Fruit fly (Drosophila melanogaster) whole organism, larva: ENCODE measurements around the gene CG34148.

Experiments
- noc ChIP-seq: fragments of 200-800 bp; sonication (Bioruptor generic); optimal IDR thresholded peaks from 3 replicates; lab custom pipeline; 2019; ENCODE audit warnings: missing biosample characterization, mild to moderate bottlenecking, missing genetic modification characterization, moderate library complexity

CG34148 gene

DNA sequence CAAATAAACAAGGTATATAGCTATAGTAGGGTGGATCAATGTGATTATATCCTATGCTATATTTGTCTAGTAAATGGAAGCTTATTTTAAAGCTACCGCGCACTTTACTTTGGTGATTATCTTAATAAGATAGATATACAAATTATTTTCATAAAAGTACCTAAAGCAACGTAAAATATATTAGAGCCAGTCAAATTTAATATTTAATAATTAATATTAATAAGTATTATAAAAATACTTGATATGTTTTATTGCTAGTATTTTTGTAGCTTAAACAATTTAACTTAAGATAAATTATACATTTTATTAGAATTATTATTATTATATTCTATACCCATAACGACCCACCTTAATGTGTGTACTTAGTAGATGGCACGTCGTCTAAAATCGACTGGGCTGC, 38.9 kb downstream of the CG34148 start:
- no peak for TF ChIP-seq noc (tag; lab: Kevin White, UChicago)

dm6 chr3R:21838505-21838956, 40.0 kb downstream of the CG34148 start:
- TF ChIP-seq noc (tag; lab: Kevin White, UChicago) = no peak

DNA sequence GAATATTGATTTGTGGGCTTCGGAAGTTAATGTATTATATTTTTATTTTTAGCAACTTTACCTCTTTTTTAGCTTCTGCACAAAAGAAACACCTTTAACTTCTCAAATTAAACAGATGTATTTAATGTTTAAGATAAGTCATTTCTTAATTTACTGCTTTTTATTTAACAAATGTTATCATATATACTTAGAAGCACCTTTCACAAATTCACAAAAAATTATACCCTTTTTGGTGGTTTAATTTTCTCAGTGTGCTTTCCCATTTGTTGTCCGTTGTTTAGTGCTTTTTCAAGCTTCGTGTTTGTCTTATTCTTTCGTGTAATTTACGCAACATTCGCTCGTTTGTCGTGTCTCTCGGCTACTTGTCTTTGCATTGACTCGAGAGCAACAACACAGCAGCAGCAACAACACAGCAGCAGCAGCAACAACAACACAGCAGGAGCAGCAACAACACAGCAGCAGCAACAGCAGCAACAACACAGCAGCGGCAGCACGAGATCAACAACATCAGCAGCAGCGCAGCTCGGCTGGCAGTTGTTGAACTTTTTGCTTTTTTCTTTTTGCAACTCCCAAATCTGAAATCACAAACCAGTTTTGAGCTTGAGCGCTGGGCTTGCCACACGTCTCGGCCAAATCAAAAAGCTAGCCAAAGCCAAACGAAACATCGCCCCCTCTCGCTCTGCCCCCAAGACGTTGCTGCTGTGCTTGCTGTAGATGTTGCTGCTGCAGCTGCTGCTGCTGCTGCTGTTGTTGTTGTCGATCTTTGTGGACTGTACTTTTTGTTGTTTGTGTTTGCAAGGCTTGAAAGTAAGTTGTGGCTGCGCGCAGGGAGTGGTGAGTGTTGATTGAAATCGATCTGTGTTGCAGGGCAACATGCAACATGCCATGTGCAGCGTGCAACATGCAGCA, 41.2 kb downstream of the CG34148 start:
- no peak for TF ChIP-seq noc (tag; lab: Kevin White, UChicago)

DNA sequence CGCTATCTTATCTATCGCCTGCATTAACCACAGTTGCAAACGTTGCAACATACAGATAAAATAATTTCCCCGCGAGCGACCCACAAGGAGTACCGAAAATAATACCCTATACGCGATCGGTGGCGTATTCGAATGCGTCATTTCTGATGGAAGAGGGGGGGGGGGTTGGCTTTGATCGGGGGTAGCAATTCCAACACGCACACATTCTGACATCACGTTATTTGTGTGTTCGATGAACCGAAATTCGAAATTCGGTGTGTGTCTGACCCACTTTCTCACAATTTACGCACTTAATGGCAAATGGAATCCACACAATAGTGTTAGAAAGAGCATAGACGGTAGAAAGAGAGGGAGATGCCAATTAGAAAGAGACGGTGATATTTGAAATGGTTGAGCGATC, 41.9 kb downstream of the CG34148 start:
- TF ChIP-seq noc (tag; lab: Kevin White, UChicago) = no peak

dm6 chr3R:21836201-21836504, 42.3 kb downstream of the CG34148 start:
- no peak for TF ChIP-seq noc (tag; lab: Kevin White, UChicago)

DNA sequence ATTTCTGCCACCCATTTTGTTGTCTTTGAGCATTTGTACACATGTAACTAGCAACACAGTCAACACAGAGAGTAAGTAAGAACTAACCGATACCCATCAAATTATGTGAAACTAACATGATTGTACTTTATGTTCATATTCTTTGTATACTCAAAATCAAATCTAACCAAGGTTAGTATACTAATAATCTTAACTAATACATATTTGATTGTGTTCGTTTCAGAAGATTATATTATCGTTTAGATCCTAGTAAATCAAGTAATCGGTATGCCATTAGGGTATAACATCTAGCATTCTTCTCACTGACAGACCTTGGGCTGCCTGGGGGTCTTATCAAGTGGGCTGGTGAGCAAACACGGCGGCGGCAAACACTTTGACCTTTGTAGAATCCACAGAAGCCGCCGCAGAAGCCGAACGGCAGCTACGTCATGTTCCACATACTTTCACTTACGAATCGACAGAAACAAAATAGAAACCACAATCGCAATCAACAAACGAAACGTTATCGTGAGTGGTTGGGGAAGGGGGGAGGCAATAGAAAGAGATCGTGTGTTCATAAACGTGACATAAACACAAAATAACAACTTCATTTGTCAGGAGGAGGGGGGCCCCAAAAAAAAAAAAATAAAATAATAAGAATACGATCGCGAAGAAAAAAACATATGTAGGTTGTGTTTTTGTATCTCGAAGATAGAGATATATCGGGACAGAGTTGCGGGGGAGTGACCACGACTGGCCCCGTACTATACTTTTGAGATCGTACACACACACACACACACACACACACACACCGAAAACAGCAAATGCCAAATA, 42.9 kb downstream of the CG34148 start:
- TF ChIP-seq noc (tag; lab: Kevin White, UChicago) = no peak

DNA sequence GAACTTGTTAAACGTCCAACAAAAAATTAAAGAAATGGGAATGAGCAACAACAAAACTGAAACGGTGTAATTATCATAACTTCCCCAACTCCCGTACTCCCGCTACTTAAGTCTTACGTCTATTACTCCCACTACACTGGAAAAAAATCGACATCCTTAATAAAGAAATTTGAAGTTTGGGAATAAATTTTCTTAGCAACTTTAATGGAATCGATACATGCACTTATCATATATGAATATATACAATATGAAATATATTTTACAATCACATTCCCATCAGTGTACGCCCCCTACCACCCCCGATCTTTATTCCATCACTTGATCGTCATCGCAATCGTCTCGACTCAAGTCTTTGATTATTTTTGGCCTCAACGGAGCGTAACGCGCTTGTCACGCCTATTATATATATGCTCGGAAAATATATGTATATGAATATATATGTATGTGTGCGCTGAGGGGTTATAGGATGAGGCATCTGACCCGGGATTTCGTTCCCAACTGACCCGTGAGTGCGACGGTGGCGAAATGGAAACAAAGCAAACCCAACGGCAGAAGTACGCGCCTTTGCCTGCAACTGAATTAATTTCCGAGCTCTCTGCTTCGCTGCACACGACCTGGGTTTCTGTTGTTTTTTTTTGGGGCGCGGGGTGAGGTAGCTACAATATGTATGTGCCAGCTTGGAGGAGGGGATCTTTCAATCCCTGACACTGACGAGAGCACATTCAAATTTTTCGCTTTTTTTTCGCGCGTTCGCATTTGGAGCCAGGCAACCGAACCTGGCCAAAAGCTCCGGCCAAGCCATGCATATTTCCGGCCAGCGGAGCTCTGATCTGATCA, 44.0 kb downstream of the CG34148 start:
- no peak for TF ChIP-seq noc (tag; lab: Kevin White, UChicago)

- TF ChIP-seq noc (tag; lab: Kevin White, UChicago) = no peak
Observed at dm6 chr3R:21832203-21832602, 46.3 kb downstream of the CG34148 start, which contains the start of gene Gr93a. Gr93a (plus strand) TSS chr3R:21832503.

DNA sequence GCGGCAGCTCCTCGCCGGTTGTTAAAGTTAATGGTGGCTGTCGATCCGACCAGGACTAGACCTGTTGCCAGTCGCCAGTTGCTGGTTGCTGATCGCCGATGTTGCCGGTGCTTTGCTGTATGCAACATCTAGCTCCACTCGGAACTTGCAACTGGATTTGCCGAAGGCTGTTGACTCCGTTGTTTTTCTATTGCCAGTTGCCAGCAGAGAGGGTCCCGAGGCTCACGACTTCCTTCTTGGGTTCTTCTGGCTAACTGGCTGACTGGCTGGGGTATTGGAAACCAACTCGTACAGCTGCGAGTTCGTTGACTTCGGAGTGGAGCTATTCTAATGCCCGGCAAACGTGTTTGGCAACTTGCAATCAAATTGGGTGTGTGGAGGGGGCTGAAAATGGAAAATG, 47.4 kb downstream of the CG34148 start:
- no peak for TF ChIP-seq noc (tag; lab: Kevin White, UChicago)

dm6 chr3R:21830303-21830707, 48.2 kb downstream of the CG34148 start:
- no peak for TF ChIP-seq noc (tag; lab: Kevin White, UChicago)

- no peak for TF ChIP-seq noc (tag; lab: Kevin White, UChicago)
Observed at dm6 chr3R:21829487-21829957, 49.0 kb downstream of the CG34148 start.

DNA sequence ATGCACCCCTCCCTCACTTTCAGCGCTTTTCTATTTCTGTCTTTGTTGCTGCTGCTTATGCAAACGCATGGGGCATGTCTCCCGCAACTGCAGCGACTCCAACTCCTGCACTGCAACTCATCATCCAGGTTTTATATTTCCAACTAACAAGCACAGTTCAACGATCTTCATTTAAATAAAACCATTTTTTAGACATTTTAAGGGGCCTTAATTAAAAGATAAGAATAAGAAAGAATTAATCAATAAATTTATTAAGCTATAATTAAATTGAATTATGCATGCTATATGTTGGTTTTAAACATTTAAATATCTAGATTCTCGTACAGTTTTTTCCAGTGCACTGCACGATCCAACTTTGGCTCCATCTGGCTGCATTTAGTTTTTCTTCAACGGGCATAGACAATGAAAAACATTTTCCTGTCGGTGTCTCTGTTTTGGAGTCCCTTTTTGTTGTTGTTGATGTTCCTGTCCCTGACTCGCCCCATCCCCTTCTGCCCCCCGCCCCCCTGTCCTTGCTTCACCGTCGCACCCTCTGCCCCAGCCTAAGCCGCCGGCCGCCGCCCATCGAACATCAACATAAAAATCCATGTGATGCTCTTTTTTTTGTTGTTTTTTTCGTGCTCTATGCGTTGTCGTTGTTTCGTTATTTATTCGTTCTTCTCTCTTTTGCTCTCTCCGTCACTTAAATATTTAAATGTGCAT, 49.5 kb downstream of the CG34148 start:
- no peak for TF ChIP-seq noc (tag; lab: Kevin White, UChicago)

DNA sequence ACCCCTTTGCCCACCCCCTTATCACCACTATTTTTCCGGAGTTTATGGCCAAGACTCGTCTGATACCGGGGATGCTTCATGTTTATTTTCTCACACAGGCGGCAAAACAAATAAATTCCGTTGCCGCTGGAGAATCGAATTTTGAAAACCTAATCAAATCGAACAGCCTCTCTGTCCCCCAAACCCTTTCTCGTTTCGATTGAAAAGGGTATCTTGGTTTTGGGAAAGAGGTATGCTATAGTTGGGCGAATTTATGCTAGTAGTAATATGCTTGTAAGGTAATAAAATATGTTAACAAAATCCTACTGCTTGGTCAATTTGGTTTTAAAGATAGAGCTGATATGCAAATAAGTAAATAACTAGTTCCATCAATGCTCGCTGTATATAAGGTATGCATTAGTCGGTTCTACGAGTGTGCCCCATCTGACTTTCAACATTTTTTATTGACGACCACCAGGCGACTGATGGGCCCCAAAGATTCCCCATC, 50.4 kb downstream of the CG34148 start:
- no peak for TF ChIP-seq noc (tag; lab: Kevin White, UChicago)
